Worm (Caenorhabditis elegans) whole organism, L2 larva: Measurements from ENCODE around the gene T04C12.1.

Experiments
- F13H6.1 ChIP-seq: sonication (generic microtip); optimal IDR thresholded peaks from 2 replicates; lab custom pipeline; 2016; ENCODE audit warnings: missing genetic modification characterization, missing compliant biosample characterization
- R02D3.7 ChIP-seq: fragments of 150-350 bp; optimal IDR thresholded peaks from 2 replicates; lab custom pipeline; 2014; ENCODE audit warnings: missing biosample characterization, missing genetic modification characterization
- Y55F3AM.14 ChIP-seq: fragments of 200-800 bp; sonication (Bioruptor generic); optimal IDR thresholded peaks from 2 replicates; lab custom pipeline; 2018; ENCODE audit warnings: mild to moderate bottlenecking, missing genetic modification characterization, missing compliant biosample characterization
- alr-1 ChIP-seq: fragments of 150-350 bp; optimal IDR thresholded peaks from 2 replicates; lab custom pipeline; 2014; ENCODE audit warnings: missing biosample characterization, missing genetic modification characterization
- aly-2 ChIP-seq: fragments of 150-350 bp; optimal IDR thresholded peaks from 2 replicates; lab custom pipeline; 2014; ENCODE audit warnings: missing biosample characterization, missing genetic modification characterization
- ama-1 ChIP-seq: fragments of 150-350 bp; optimal IDR thresholded peaks from 2 replicates; lab custom pipeline; 2018; ENCODE audit warnings: inconsistent platforms
- blmp-1 ChIP-seq: sonication (generic microtip); optimal IDR thresholded peaks from 2 replicates; lab custom pipeline; 2017; ENCODE audit warnings: missing genetic modification characterization, mild to moderate bottlenecking, missing compliant biosample characterization, antibody characterized with exemption, moderate library complexity; ENCODE audit not compliant: insufficient read depth
- ceh-16 ChIP-seq: fragments of 150-350 bp; optimal IDR thresholded peaks from 2 replicates; lab custom pipeline; 2014; ENCODE audit warnings: missing biosample characterization, missing genetic modification characterization
- ceh-82 ChIP-seq: fragments of 150-350 bp; optimal IDR thresholded peaks from 2 replicates; lab custom pipeline; 2014; ENCODE audit warnings: missing biosample characterization, missing genetic modification characterization
- crh-2 ChIP-seq: sonication (generic microtip); optimal IDR thresholded peaks from 2 replicates; lab custom pipeline; 2017; ENCODE audit warnings: missing biosample characterization, missing genetic modification characterization
- egl-27 ChIP-seq: sonication (generic microtip); optimal IDR thresholded peaks from 3 replicates; lab custom pipeline; 2017; ENCODE audit warnings: missing biosample characterization, missing genetic modification reagents, missing genetic modification characterization
- lin-13 ChIP-seq: fragments of 150-350 bp; optimal IDR thresholded peaks from 2 replicates; lab custom pipeline; 2014; ENCODE audit warnings: missing biosample characterization, missing genetic modification reagents, missing genetic modification characterization
- lin-39 ChIP-seq: fragments of 150-350 bp; optimal IDR thresholded peaks from 2 replicates; lab custom pipeline; 2014; ENCODE audit warnings: missing biosample characterization, missing genetic modification reagents, missing genetic modification characterization
- lsy-2 ChIP-seq, 2 experiments: fragments of 150-350 bp in 1 of 2; sonication (generic microtip) in 1 of 2; optimal IDR thresholded peaks; 2 replicates each; lab custom pipeline; 2014 to 2017; ENCODE audit warnings: missing biosample characterization in 2 of 2, missing genetic modification characterization in 2 of 2
- mab-5 ChIP-seq: fragments of 150-350 bp; optimal IDR thresholded peaks from 2 replicates; lab custom pipeline; 2014; ENCODE audit warnings: missing biosample characterization, missing genetic modification characterization
- mbf-1 ChIP-seq: sonication (generic microtip); optimal IDR thresholded peaks from 2 replicates; lab custom pipeline; 2017; ENCODE audit warnings: missing biosample characterization, missing genetic modification characterization
- nhr-11 ChIP-seq: fragments of 150-350 bp; optimal IDR thresholded peaks from 2 replicates; lab custom pipeline; 2014; ENCODE audit warnings: missing biosample characterization, missing genetic modification characterization
- nhr-12 ChIP-seq: fragments of 150-350 bp; optimal IDR thresholded peaks from 2 replicates; lab custom pipeline; 2014; ENCODE audit warnings: missing biosample characterization, missing genetic modification characterization
- nhr-129 ChIP-seq: fragments of 150-350 bp; optimal IDR thresholded peaks from 2 replicates; lab custom pipeline; 2014; ENCODE audit warnings: missing biosample characterization, missing genetic modification characterization
- nhr-23 ChIP-seq: fragments of 150-350 bp; optimal IDR thresholded peaks from 2 replicates; lab custom pipeline; 2014; ENCODE audit warnings: missing biosample characterization, missing genetic modification reagents, missing genetic modification characterization
- nhr-237 ChIP-seq: fragments of 150-350 bp; optimal IDR thresholded peaks from 2 replicates; lab custom pipeline; 2014; ENCODE audit warnings: missing biosample characterization, missing genetic modification characterization
- nhr-25 ChIP-seq: fragments of 150-350 bp; sonication (generic microtip); optimal IDR thresholded peaks from 3 replicates; lab custom pipeline; 2014; ENCODE audit warnings: missing biosample characterization, missing genetic modification characterization
- nhr-6 ChIP-seq: fragments of 150-350 bp; optimal IDR thresholded peaks from 2 replicates; lab custom pipeline; 2014; ENCODE audit warnings: missing biosample characterization, missing genetic modification characterization
- nhr-77 ChIP-seq: fragments of 150-350 bp; optimal IDR thresholded peaks from 2 replicates; lab custom pipeline; 2014; ENCODE audit warnings: missing biosample characterization, missing genetic modification characterization
- sma-3 ChIP-seq: sonication (generic microtip); optimal IDR thresholded peaks from 2 replicates; lab custom pipeline; 2016; ENCODE audit warnings: missing genetic modification reagents, missing genetic modification characterization, missing compliant biosample characterization
- sma-9 ChIP-seq, 2 experiments: fragments of 150-350 bp in 1 of 2; sonication (generic microtip) in 1 of 2; optimal IDR thresholded peaks; 2 replicates each; lab custom pipeline; 2014 to 2016; ENCODE audit warnings: missing genetic modification characterization in 2 of 2, mild to moderate bottlenecking in 1 of 2, missing biosample characterization in 1 of 2, missing compliant biosample characterization in 1 of 2, missing genetic modification reagents in 1 of 2, moderate library complexity in 1 of 2
- snpc-4 ChIP-seq: fragments of 150-350 bp; optimal IDR thresholded peaks from 2 replicates; lab custom pipeline; 2014; ENCODE audit warnings: missing biosample characterization, missing genetic modification characterization
- unc-39 ChIP-seq: fragments of 150-350 bp; optimal IDR thresholded peaks from 2 replicates; lab custom pipeline; 2014; ENCODE audit warnings: missing biosample characterization, missing genetic modification characterization
- unc-55 ChIP-seq: fragments of 150-350 bp; sonication (generic microtip); optimal IDR thresholded peaks from 3 replicates; lab custom pipeline; 2014; ENCODE audit warnings: missing biosample characterization, missing genetic modification reagents, missing genetic modification characterization
- unc-62 ChIP-seq: fragments of 150-350 bp; optimal IDR thresholded peaks from 2 replicates; lab custom pipeline; 2014; ENCODE audit warnings: missing biosample characterization, missing genetic modification reagents, missing genetic modification characterization
- zag-1 ChIP-seq: fragments of 150-350 bp; optimal IDR thresholded peaks from 2 replicates; lab custom pipeline; 2014; ENCODE audit warnings: missing biosample characterization, missing genetic modification characterization
- ztf-11 ChIP-seq: sonication (generic microtip); optimal IDR thresholded peaks from 2 replicates; lab custom pipeline; 2017; ENCODE audit warnings: missing biosample characterization, missing genetic modification characterization
- ztf-4 ChIP-seq: fragments of 150-350 bp; optimal IDR thresholded peaks from 2 replicates; lab custom pipeline; 2014; ENCODE audit warnings: missing biosample characterization, missing genetic modification characterization

T04C12.1 gene

ce11 chrV:11027740-11028139 is 31.3 kb downstream of the T04C12.1 start:
- no peak for TF ChIP-seq lin-13 (GFP tag; lab: Kevin White, UChicago)
- TF ChIP-seq unc-39 = no peak
- TF ChIP-seq ceh-16 (tag; lab: Kevin White, UChicago) = no peak
- TF ChIP-seq nhr-237 (tag; lab: Kevin White, UChicago) = no peak
- no peak for TF ChIP-seq ama-1 (lab: Kevin White, UChicago)
- no peak for TF ChIP-seq sma-9 (GFP tag; optimal IDR thresholded peaks at IDR 0.05; lab: Kevin White, UChicago)
- TF ChIP-seq sma-9 (tag; optimal IDR thresholded peaks at IDR 0.05; lab: Kevin White, UChicago) = no peak
- TF ChIP-seq unc-55 (GFP tag; lab: Kevin White, UChicago) = no peak

ce11 chrV:11022817-11023216 is 36.3 kb downstream of the T04C12.1 start, which contains the start of the genes C13G3.12 and hot-6:
Gene C13G3.12, minus strand, starts transcription at chrV:11022917.
Gene hot-6, minus strand, starts transcription at chrV:11022937.
- no peak for TF ChIP-seq R02D3.7 (tag; lab: Kevin White, UChicago)
- TF ChIP-seq egl-27 (tag; lab: Kevin White, UChicago) = no peak
- TF ChIP-seq nhr-12 (tag; lab: Kevin White, UChicago) = no peak
- no peak for TF ChIP-seq nhr-6 (tag; lab: Kevin White, UChicago)

ce11 chrV:11016846-11017553 is 42.1 kb downstream of the T04C12.1 start:
- peak; percentile 57 for TF ChIP-seq sma-3
- no peak for TF ChIP-seq nhr-77
- peak; percentile 69 for TF ChIP-seq sma-9 (GFP tag; optimal IDR thresholded peaks at IDR 0.05; lab: Kevin White, UChicago)
- TF ChIP-seq sma-9 (tag; optimal IDR thresholded peaks at IDR 0.05; lab: Kevin White, UChicago) = no peak

DNA sequence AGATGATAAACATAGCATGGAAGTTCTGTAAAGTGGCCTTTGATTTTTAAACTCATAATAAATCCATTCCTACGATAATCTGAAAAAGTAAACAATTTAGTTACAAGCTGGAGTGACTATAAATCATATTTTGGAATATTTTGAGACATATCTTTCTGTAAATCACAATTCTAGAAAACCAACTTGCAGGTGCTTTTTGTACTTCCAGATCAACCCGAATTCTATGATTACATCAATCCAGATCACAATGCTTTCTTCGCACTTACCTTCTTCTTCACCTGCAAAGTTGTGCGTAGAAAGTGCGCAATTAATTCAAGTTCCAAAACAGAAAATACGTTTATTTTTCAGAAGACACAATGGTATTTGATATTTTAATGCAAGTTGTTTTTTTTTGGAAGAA is 44.3 kb downstream of the T04C12.1 start:
- TF ChIP-seq nhr-129 = no peak
- no peak for TF ChIP-seq ztf-11 (tag; lab: Kevin White, UChicago)
- TF ChIP-seq R02D3.7 (tag; lab: Kevin White, UChicago) = no peak
- TF ChIP-seq nhr-77 = no peak
- TF ChIP-seq snpc-4 (tag; lab: Kevin White, UChicago) = no peak
- no peak for TF ChIP-seq ztf-4
- no peak for TF ChIP-seq ceh-16 (tag; lab: Kevin White, UChicago)
- TF ChIP-seq blmp-1 (tag; lab: Kevin White, UChicago) = no peak
- no peak for TF ChIP-seq nhr-237 (tag; lab: Kevin White, UChicago)
- TF ChIP-seq unc-39 = no peak
- no peak for TF ChIP-seq nhr-25
- TF ChIP-seq sma-3 = no peak
- no peak for TF ChIP-seq crh-2 (tag; lab: Kevin White, UChicago)
- no peak for TF ChIP-seq aly-2 (tag; lab: Kevin White, UChicago)
- TF ChIP-seq ama-1 (lab: Kevin White, UChicago) = no peak
- TF ChIP-seq unc-55 (GFP tag; lab: Kevin White, UChicago) = no peak
- no peak for TF ChIP-seq F13H6.1
- no peak for TF ChIP-seq alr-1 (tag; lab: Kevin White, UChicago)
- TF ChIP-seq sma-9 (GFP tag; optimal IDR thresholded peaks at IDR 0.05; lab: Kevin White, UChicago) = no peak
- TF ChIP-seq sma-9 (tag; optimal IDR thresholded peaks at IDR 0.05; lab: Kevin White, UChicago) = no peak
- TF ChIP-seq, all 48 proteins: peak for 0

ce11 chrV:11013179-11013578 is 45.9 kb downstream of the T04C12.1 start:
- no peak for TF ChIP-seq Y55F3AM.14
- TF ChIP-seq lsy-2 (tag; optimal IDR thresholded peaks at IDR 0.05; lab: Kevin White, UChicago) = no peak
- TF ChIP-seq sma-3 = no peak
- no peak for TF ChIP-seq aly-2 (tag; lab: Kevin White, UChicago)
- no peak for TF ChIP-seq lin-13 (GFP tag; lab: Kevin White, UChicago)
- TF ChIP-seq nhr-23 (tag; lab: Kevin White, UChicago) = no peak
- TF ChIP-seq F13H6.1 = no peak
- no peak for TF ChIP-seq mab-5 (tag; lab: Kevin White, UChicago)
- no peak for TF ChIP-seq sma-9 (GFP tag; optimal IDR thresholded peaks at IDR 0.05; lab: Kevin White, UChicago)
- TF ChIP-seq sma-9 (tag; optimal IDR thresholded peaks at IDR 0.05; lab: Kevin White, UChicago) = no peak
- TF ChIP-seq snpc-4 (tag; lab: Kevin White, UChicago) = no peak
- TF ChIP-seq, all 48 proteins: peak for 0

DNA sequence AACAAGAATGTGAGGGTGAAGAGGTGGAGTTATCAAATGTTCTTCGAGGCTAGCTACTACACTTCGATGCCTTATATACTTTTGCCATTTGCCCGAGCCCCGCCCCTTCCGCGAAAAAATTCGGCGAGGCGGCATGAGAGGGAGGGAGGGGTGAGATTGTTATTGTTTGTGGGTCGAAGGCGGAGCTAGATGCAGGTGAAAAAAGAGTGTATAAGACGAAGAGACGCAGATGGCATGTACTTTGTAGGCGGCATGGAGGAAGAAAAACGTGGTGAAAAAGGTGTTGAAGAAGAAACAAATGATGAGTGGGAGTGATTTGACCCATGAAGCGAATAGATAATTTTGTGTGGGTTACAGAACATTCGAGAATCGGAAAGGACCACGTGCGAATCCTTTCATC is 46.6 kb downstream of the T04C12.1 start, which contains the start of gene C13G3.1:
TSS of gene C13G3.1 (minus strand) at position 47 of the 400 bp plus-strand sequence.
- no peak for TF ChIP-seq ztf-11 (tag; lab: Kevin White, UChicago)
- TF ChIP-seq unc-62 = no peak
- TF ChIP-seq zag-1 (tag; lab: Kevin White, UChicago) = no peak
- no peak for TF ChIP-seq lin-39 (tag; lab: Kevin White, UChicago)
- no peak for TF ChIP-seq ceh-82 (tag; lab: Kevin White, UChicago)
- TF ChIP-seq nhr-11 (tag; lab: Kevin White, UChicago) = no peak
- no peak for TF ChIP-seq alr-1 (tag; lab: Kevin White, UChicago)
- no peak for TF ChIP-seq mbf-1
- no peak for TF ChIP-seq Y55F3AM.14
- TF ChIP-seq aly-2 (tag; lab: Kevin White, UChicago) = no peak
